In genomic region chr3L:13452281-13452680, dm6 we compare ENCODE assay signal across 3 fruit fly cellular contexts.
TF ChIP-seq lines count a peak whose summit lies in the region.

No protein-coding gene starts in this region.

- TF ChIP-seq CTCF in whole organism, embryonic (GFP tag; optimal IDR thresholded peaks at IDR 0.05; lab: Kevin White, UChicago), result no peak

TF ChIP-seq in whole organism, embryonic, 481 proteins besides CTCF, POLR2A, EP300 and RAD21:
- TF ChIP-seq gce (GFP tag; IDR thresholded peaks at IDR 0.05; lab: Robert Waterston, UW) (0 out of 3 replicates have a peak, but pooled peaks have one; percentile 34), zen2 (GFP tag; IDR thresholded peaks at IDR 0.05; lab: Robert Waterston, UW; ENCODE audit: partially characterized antibody) (0 out of 3 replicates have a peak, but pooled peaks have one; percentile 14), ase (GFP tag; IDR thresholded peaks at IDR 0.05; lab: Robert Waterston, UW) (0 out of 3 replicates have a peak, but pooled peaks have one; percentile 5), scrt (GFP tag; optimal IDR thresholded peaks at IDR 0.05; lab: Kevin White, UChicago) (no peak), CG11696 (GFP tag; IDR thresholded peaks at IDR 0.05; lab: Robert Waterston, UW) (peak; percentile 52; the same call in 1 of the 2 replicates), grau (tag; optimal IDR thresholded peaks at IDR 0.05; lab: Kevin White, UChicago) (no peak), crol (GFP tag; IDR thresholded peaks at IDR 0.05; lab: Robert Waterston, UW) (peak; percentile 68; the same call in 1 of the 2 replicates), CG8924 (tag; optimal IDR thresholded peaks at IDR 0.05; lab: Kevin White, UChicago) (no peak), Aef1 (GFP tag; IDR thresholded peaks at IDR 0.05; lab: Robert Waterston, UW) (0 out of 3 replicates have a peak, but pooled peaks have one; percentile 9), Med (GFP tag; lab: Kevin White, UChicago) (peak; percentile 49), CG15073 (GFP tag; optimal IDR thresholded peaks at IDR 0.05; lab: Kevin White, UChicago) (peak; percentile 90), zfh1 (GFP tag; IDR thresholded peaks at IDR 0.05; lab: Robert Waterston, UW) (0 out of 3 replicates have a peak, but pooled peaks have one; percentile 7)

TF ChIP-seq in whole organism, prepupa, 60 proteins besides CTCF, POLR2A, EP300 and RAD21 (continues in another document):
- no peak for TF ChIP-seq Sox102F (GFP tag; optimal IDR thresholded peaks at IDR 0.05; lab: Kevin White, UChicago)
- no peak for TF ChIP-seq Met (GFP tag; optimal IDR thresholded peaks at IDR 0.05; lab: Kevin White, UChicago)
- TF ChIP-seq Lpt (GFP tag; optimal IDR thresholded peaks at IDR 0.05; lab: Kevin White, UChicago), result no peak
- TF ChIP-seq CG6276 (GFP tag; optimal IDR thresholded peaks at IDR 0.05; lab: Kevin White, UChicago), result peak; percentile 57
- no peak for TF ChIP-seq CG34406 (GFP tag; optimal IDR thresholded peaks at IDR 0.05; lab: Kevin White, UChicago)
- no peak for TF ChIP-seq CG6854 (GFP tag; optimal IDR thresholded peaks at IDR 0.05; lab: Kevin White, UChicago)
- peak; percentile 69 for TF ChIP-seq eg (GFP tag; IDR thresholded peaks at IDR 0.05; lab: Robert Waterston, UW)
- peak; percentile 49; the same call in 1 of the 2 replicates for TF ChIP-seq CG15336 (GFP tag; IDR thresholded peaks at IDR 0.05; lab: Robert Waterston, UW)
- TF ChIP-seq spab (GFP tag; optimal IDR thresholded peaks at IDR 0.05; lab: Kevin White, UChicago), result no peak
- TF ChIP-seq CG8119 (GFP tag; IDR thresholded peaks at IDR 0.05; lab: Robert Waterston, UW), result 0 out of 3 replicates have a peak, but pooled peaks have one; percentile 30
- TF ChIP-seq CG16779 (tag; optimal IDR thresholded peaks at IDR 0.05; lab: Kevin White, UChicago), result no peak
- peak; percentile 18 for TF ChIP-seq Hr39 (GFP tag; optimal IDR thresholded peaks at IDR 0.05; lab: Kevin White, UChicago)
- no peak for TF ChIP-seq Sox15 (GFP tag; optimal IDR thresholded peaks at IDR 0.05; lab: Kevin White, UChicago)
- no peak for TF ChIP-seq Sox14 (GFP tag; optimal IDR thresholded peaks at IDR 0.05; lab: Kevin White, UChicago)
- no peak for TF ChIP-seq ss (GFP tag; optimal IDR thresholded peaks at IDR 0.05; lab: Kevin White, UChicago)
- TF ChIP-seq CG11294 (GFP tag; IDR thresholded peaks at IDR 0.05; lab: Robert Waterston, UW), result peak; percentile 12; the same call in 1 of the 2 replicates
- TF ChIP-seq CG4318 (GFP tag; optimal IDR thresholded peaks at IDR 0.05; lab: Kevin White, UChicago), result no peak
- no peak for TF ChIP-seq fd59A (GFP tag; optimal IDR thresholded peaks at IDR 0.05; lab: Kevin White, UChicago)
- TF ChIP-seq CG6163 (GFP tag; IDR thresholded peaks at IDR 0.05; lab: Robert Waterston, UW), result 0 out of 3 replicates have a peak, but pooled peaks have one; percentile 19
- TF ChIP-seq CG1621 (tag; optimal IDR thresholded peaks at IDR 0.05; lab: Kevin White, UChicago), result no peak
- TF ChIP-seq Eip93F (GFP tag; optimal IDR thresholded peaks at IDR 0.05; lab: Kevin White, UChicago), result no peak
- no peak for TF ChIP-seq fkh (GFP tag; optimal IDR thresholded peaks at IDR 0.05; lab: Kevin White, UChicago)
- no peak for TF ChIP-seq dsx (GFP tag; optimal IDR thresholded peaks at IDR 0.05; lab: Kevin White, UChicago; ENCODE audit: poor library complexity, severe bottlenecking)
- TF ChIP-seq vri (GFP tag; optimal IDR thresholded peaks at IDR 0.05; lab: Kevin White, UChicago), result no peak
- no peak for TF ChIP-seq CG11902 (GFP tag; optimal IDR thresholded peaks at IDR 0.05; lab: Kevin White, UChicago)
- no peak for TF ChIP-seq svp (GFP tag; lab: Kevin White, UChicago)
- no peak for TF ChIP-seq Ets96B (tag; optimal IDR thresholded peaks at IDR 0.05; lab: Kevin White, UChicago)
- no peak for TF ChIP-seq CG31627 (GFP tag; optimal IDR thresholded peaks at IDR 0.05; lab: Kevin White, UChicago)
- TF ChIP-seq Smox (GFP tag; optimal IDR thresholded peaks at IDR 0.05; lab: Kevin White, UChicago), result no peak
- no peak for TF ChIP-seq CG10631 (GFP tag; optimal IDR thresholded peaks at IDR 0.05; lab: Kevin White, UChicago)
- TF ChIP-seq CG10669 (GFP tag; optimal IDR thresholded peaks at IDR 0.05; lab: Kevin White, UChicago), result no peak
- no peak for TF ChIP-seq Eip75B (GFP tag; optimal IDR thresholded peaks at IDR 0.05; lab: Kevin White, UChicago)
- TF ChIP-seq CG6808 (GFP tag; optimal IDR thresholded peaks at IDR 0.05; lab: Kevin White, UChicago), result no peak
- no peak for TF ChIP-seq topi (GFP tag; optimal IDR thresholded peaks at IDR 0.05; lab: Kevin White, UChicago)
- TF ChIP-seq net (GFP tag; optimal IDR thresholded peaks at IDR 0.05; lab: Kevin White, UChicago), result peak; percentile 17
- TF ChIP-seq acj6 (GFP tag; optimal IDR thresholded peaks at IDR 0.05; lab: Kevin White, UChicago), result no peak
- TF ChIP-seq CG9139 (GFP tag; optimal IDR thresholded peaks at IDR 0.05; lab: Kevin White, UChicago), result no peak
- TF ChIP-seq Gug (GFP tag; IDR thresholded peaks at IDR 0.05; lab: Robert Waterston, UW), result no peak
- TF ChIP-seq achi (GFP tag; optimal IDR thresholded peaks at IDR 0.05; lab: Kevin White, UChicago), result no peak
- TF ChIP-seq CG3919 (GFP tag; optimal IDR thresholded peaks at IDR 0.05; lab: Kevin White, UChicago), result no peak

TF ChIP-seq in whole organism, pupa, 21 proteins besides CTCF, POLR2A, EP300 and RAD21:
- TF ChIP-seq CG17806 (tag; optimal IDR thresholded peaks at IDR 0.05; lab: Kevin White, UChicago), result no peak
- peak; percentile 33; the same call in 1 of the 2 replicates for TF ChIP-seq Ets98B (GFP tag; IDR thresholded peaks at IDR 0.05; lab: Robert Waterston, UW)
- no peak for TF ChIP-seq gl (tag; optimal IDR thresholded peaks at IDR 0.05; lab: Kevin White, UChicago)
- no peak for TF ChIP-seq Pif1B (GFP tag; optimal IDR thresholded peaks at IDR 0.05; lab: Kevin White, UChicago)
- TF ChIP-seq fd96Ca (GFP tag; IDR thresholded peaks at IDR 0.05; lab: Robert Waterston, UW), result peak; percentile 64; the same call in 2 of the 3 replicates
- no peak for TF ChIP-seq CG12605 (GFP tag; IDR thresholded peaks at IDR 0.05; lab: Robert Waterston, UW)
- no peak for TF ChIP-seq Snoo (tag; optimal IDR thresholded peaks at IDR 0.05; lab: Kevin White, UChicago)
- TF ChIP-seq CG13204 (GFP tag; optimal IDR thresholded peaks at IDR 0.05; lab: Kevin White, UChicago), result no peak
- 0 out of 3 replicates have a peak, but pooled peaks have one; percentile 44 for TF ChIP-seq CG4496 (GFP tag; IDR thresholded peaks at IDR 0.05; lab: Robert Waterston, UW)
- 0 out of 2 replicates have a peak, but pooled peaks have one; percentile 13 for TF ChIP-seq rn (GFP tag; IDR thresholded peaks at IDR 0.05; lab: Robert Waterston, UW)
- no peak for TF ChIP-seq EcR (GFP tag; optimal IDR thresholded peaks at IDR 0.05; lab: Kevin White, UChicago)
- no peak for TF ChIP-seq CG9948 (tag; optimal IDR thresholded peaks at IDR 0.05; lab: Kevin White, UChicago)
- no peak for TF ChIP-seq D1 (tag; optimal IDR thresholded peaks at IDR 0.05; lab: Kevin White, UChicago)
- TF ChIP-seq CG10348 (GFP tag; IDR thresholded peaks at IDR 0.05; lab: Robert Waterston, UW), result no peak
- peak; percentile 14 for TF ChIP-seq CG14655 (GFP tag; optimal IDR thresholded peaks at IDR 0.05; lab: Kevin White, UChicago)
- TF ChIP-seq CG8159 (tag; optimal IDR thresholded peaks at IDR 0.05; lab: Kevin White, UChicago), result no peak
- TF ChIP-seq Pif1A (GFP tag; optimal IDR thresholded peaks at IDR 0.05; lab: Kevin White, UChicago), result no peak
- no peak for TF ChIP-seq CG15710 (tag; optimal IDR thresholded peaks at IDR 0.05; lab: Kevin White, UChicago)
- TF ChIP-seq CG34367 (tag; optimal IDR thresholded peaks at IDR 0.05; lab: Kevin White, UChicago), result no peak
- no peak for TF ChIP-seq CG8301 (tag; optimal IDR thresholded peaks at IDR 0.05; lab: Kevin White, UChicago)
- peak; percentile 74 for TF ChIP-seq CG32121 (GFP tag; IDR thresholded peaks at IDR 0.05; lab: Robert Waterston, UW)

Comparison
In these comparisons a context has a peak if more than half of its experiments do, and no peak if none do; other contexts are left out.
1. Of the 7 proteins assayed by ChIP-seq in both whole organism, embryonic and whole organism, prepupa: peak only in whole organism, embryonic: none; only in whole organism, prepupa: Hr39; in both: none; in neither: 6.